Fruit fly (Drosophila melanogaster) whole organism, embryonic: ENCODE measurements around the gene aru.
A peak's percentile ranks its signal among the peaks of the same experiment; 100 is the strongest.

Experiments used
- Atf3 ChIP-seq: fragments of 200-800 bp; sonication (Bioruptor generic); optimal IDR thresholded peaks from 3 replicates; lab custom pipeline; 2016; ENCODE audit warnings: missing biosample characterization, missing genetic modification characterization
- Awh ChIP-seq: fragments of 200-800 bp; sonication (Bioruptor generic); IDR thresholded peaks from 2 replicates; pipeline ENCODE4, ENCODE4 v1.3.6; 2022; ENCODE audit warnings: missing biosample characterization, missing genetic modification characterization
- CG1024 ChIP-seq: fragments of 200-800 bp; sonication (Bioruptor generic); IDR thresholded peaks from 2 replicates; pipeline ENCODE4 v1.3.6; 2022; ENCODE audit warnings: missing biosample characterization, missing genetic modification characterization
- CG10462 ChIP-seq: fragments of 200-800 bp; sonication (Bioruptor generic); optimal IDR thresholded peaks from 2 replicates; lab custom pipeline; 2016; ENCODE audit warnings: missing biosample characterization, missing genetic modification characterization
- CG10654 ChIP-seq: fragments of 200-800 bp; sonication (Bioruptor generic); optimal IDR thresholded peaks from 2 replicates; lab custom pipeline; 2016; ENCODE audit warnings: missing biosample characterization, missing genetic modification characterization
- CG10959 ChIP-seq: fragments of 200-800 bp; sonication (Bioruptor generic); IDR thresholded peaks from 2 replicates; pipeline ENCODE4 v1.3.6; 2022; ENCODE audit warnings: missing biosample characterization, missing genetic modification characterization
- CG11723 ChIP-seq: fragments of 200-800 bp; sonication (Bioruptor generic); optimal IDR thresholded peaks from 2 replicates; lab custom pipeline; 2017; ENCODE audit warnings: missing biosample characterization, mild to moderate bottlenecking, missing genetic modification characterization
- CG12236 ChIP-seq: fragments of 200-800 bp; sonication (Bioruptor generic); optimal IDR thresholded peaks from 2 replicates; lab custom pipeline; 2016; ENCODE audit warnings: missing biosample characterization, missing genetic modification characterization
- CG12659 ChIP-seq: fragments of 200-800 bp; sonication (Bioruptor generic); optimal IDR thresholded peaks from 3 replicates; lab custom pipeline; 2017; ENCODE audit warnings: mild to moderate bottlenecking, missing biosample characterization, missing genetic modification reagents, missing genetic modification characterization
- CG12769 ChIP-seq: fragments of 200-800 bp; sonication (Bioruptor generic); optimal IDR thresholded peaks from 2 replicates; lab custom pipeline; 2019; ENCODE audit warnings: missing biosample characterization, mild to moderate bottlenecking, missing genetic modification characterization, moderate library complexity
- CG15696 ChIP-seq: fragments of 200-800 bp; sonication (Bioruptor generic); optimal IDR thresholded peaks from 2 replicates; lab custom pipeline; 2019; ENCODE audit warnings: missing biosample characterization, mild to moderate bottlenecking, missing genetic modification characterization, moderate library complexity
- CG1603 ChIP-seq: fragments of 200-800 bp; sonication (Bioruptor generic); optimal IDR thresholded peaks from 2 replicates; lab custom pipeline; 2019; ENCODE audit warnings: missing biosample characterization, mild to moderate bottlenecking, missing genetic modification characterization, moderate library complexity
- CG17328 ChIP-seq: fragments of 200-800 bp; sonication (Bioruptor generic); IDR thresholded peaks from 2 replicates; pipeline ENCODE4 v1.3.6; 2022; ENCODE audit warnings: missing biosample characterization, missing genetic modification characterization
- CG31441 ChIP-seq: fragments of 200-800 bp; sonication (Bioruptor generic); IDR thresholded peaks from 2 replicates; pipeline ENCODE4 v1.3.6; 2022; ENCODE audit warnings: missing biosample characterization, missing genetic modification characterization
- CG5180 ChIP-seq: fragments of 200-800 bp; sonication (Bioruptor generic); optimal IDR thresholded peaks from 3 replicates; lab custom pipeline; 2017; ENCODE audit warnings: missing biosample characterization, missing genetic modification characterization, mild to moderate bottlenecking, moderate library complexity, missing genetic modification reagents
- CG7786 ChIP-seq: fragments of 200-800 bp; sonication (Bioruptor generic); optimal IDR thresholded peaks from 2 replicates; lab custom pipeline; 2016; ENCODE audit warnings: missing biosample characterization, missing genetic modification characterization
- Deaf1 ChIP-seq: fragments of 200-800 bp; optimal IDR thresholded peaks from 3 replicates; lab custom pipeline; 2019; ENCODE audit warnings: missing biosample characterization, mild to moderate bottlenecking, missing genetic modification characterization, moderate library complexity
- Drgx ChIP-seq: fragments of 200-800 bp; sonication (Bioruptor generic); IDR thresholded peaks from 2 replicates; pipeline ENCODE4 v1.3.6; 2022; ENCODE audit warnings: missing biosample characterization, missing genetic modification characterization
- Ets65A ChIP-seq: fragments of 200-800 bp; sonication (Bioruptor generic); peaks from one replicate; lab custom pipeline; 2016; ENCODE audit warnings: missing biosample characterization, missing genetic modification characterization
- Ets97D ChIP-seq: fragments of 200-800 bp; sonication (Bioruptor generic); optimal IDR thresholded peaks from 3 replicates; lab custom pipeline; 2016; ENCODE audit warnings: missing biosample characterization, missing genetic modification characterization
- HLH3B ChIP-seq: fragments of 200-800 bp; sonication (Bioruptor generic); IDR thresholded peaks from 2 replicates; pipeline ENCODE4 v1.3.6; 2022; ENCODE audit warnings: missing biosample characterization, missing genetic modification characterization
- HLH54F ChIP-seq: fragments of 200-800 bp; sonication (Bioruptor generic); optimal IDR thresholded peaks from 3 replicates; lab custom pipeline; 2016; ENCODE audit warnings: missing biosample characterization, missing genetic modification characterization
- Hey ChIP-seq: fragments of 200-800 bp; sonication (Bioruptor generic); optimal IDR thresholded peaks from 3 replicates; lab custom pipeline; 2018; ENCODE audit warnings: missing biosample characterization, mild to moderate bottlenecking, missing genetic modification characterization
- Med ChIP-seq: fragments of 200-800 bp; sonication (Bioruptor generic); peaks from one replicate; lab custom pipeline; 2016; ENCODE audit warnings: missing biosample characterization, missing genetic modification characterization, mild to moderate bottlenecking, inconsistent platforms, moderate library complexity
- NK7.1 ChIP-seq: fragments of 200-800 bp; sonication (Bioruptor generic); optimal IDR thresholded peaks from 3 replicates; lab custom pipeline; 2016; ENCODE audit warnings: missing biosample characterization, missing genetic modification characterization
- Sry-β ChIP-seq: fragments of 200-800 bp; sonication (Bioruptor generic); optimal IDR thresholded peaks from 2 replicates; lab custom pipeline; 2018; ENCODE audit warnings: missing biosample characterization, mild to moderate bottlenecking, missing genetic modification characterization, moderate library complexity
- Vsx1 ChIP-seq: fragments of 200-800 bp; sonication (Bioruptor generic); optimal IDR thresholded peaks from 2 replicates; lab custom pipeline; 2017; ENCODE audit warnings: missing biosample characterization, mild to moderate bottlenecking, missing genetic modification characterization, missing genetic modification reagents
- Xrp1 ChIP-seq: fragments of 200-800 bp; sonication (Bioruptor generic); IDR thresholded peaks from 2 replicates; pipeline ENCODE4 v1.3.6; 2022; ENCODE audit warnings: missing biosample characterization, missing genetic modification characterization
- ase ChIP-seq: fragments of 200-800 bp; sonication (Bioruptor generic); IDR thresholded peaks from 3 replicates; pipeline ENCODE4 v1.3.6; 2022; ENCODE audit warnings: missing biosample characterization, missing genetic modification characterization
- bsh ChIP-seq, 2 experiments: fragments of 200-800 bp; sonication (Bioruptor generic); optimal IDR thresholded peaks; 2 replicates each; lab custom pipeline; 2017 to 2018; ENCODE audit warnings: mild to moderate bottlenecking in 2 of 2, missing biosample characterization in 2 of 2, missing genetic modification characterization in 2 of 2, moderate library complexity in 1 of 2
- chinmo ChIP-seq: fragments of 200-800 bp; sonication (Bioruptor generic); IDR thresholded peaks from 4 replicates; pipeline ENCODE4 v1.3.6; 2022; ENCODE audit warnings: missing biosample characterization, missing genetic modification characterization; ENCODE audit not compliant: partially characterized antibody
- ci ChIP-seq: fragments of 200-800 bp; sonication (Bioruptor generic); IDR thresholded peaks from 3 replicates; pipeline ENCODE4 v1.3.6; 2022; ENCODE audit warnings: missing biosample characterization, missing genetic modification characterization
- crol ChIP-seq: fragments of 200-800 bp; sonication (Bioruptor generic); IDR thresholded peaks from 2 replicates; pipeline ENCODE4 v1.3.6; 2022; ENCODE audit warnings: missing biosample characterization, missing genetic modification characterization
- dimm ChIP-seq: fragments of 200-800 bp; sonication (Bioruptor generic); IDR thresholded peaks from 2 replicates; pipeline ENCODE4 v1.3.6; 2022; ENCODE audit warnings: missing biosample characterization, missing genetic modification characterization
- dmrt99B ChIP-seq: fragments of 200-800 bp; sonication (Bioruptor generic); optimal IDR thresholded peaks from 2 replicates; lab custom pipeline; 2018; ENCODE audit warnings: missing biosample characterization, mild to moderate bottlenecking, missing genetic modification characterization, moderate library complexity
- en ChIP-seq: fragments of 200-800 bp; sonication (Bioruptor generic); optimal IDR thresholded peaks from 2 replicates; lab custom pipeline; 2016; ENCODE audit warnings: missing biosample characterization, missing genetic modification characterization
- gce ChIP-seq: fragments of 200-800 bp; sonication (Bioruptor generic); IDR thresholded peaks from 3 replicates; pipeline ENCODE4 v1.3.6; 2022; ENCODE audit warnings: missing biosample characterization, missing genetic modification characterization
- grau ChIP-seq: fragments of 200-800 bp; optimal IDR thresholded peaks from 3 replicates; lab custom pipeline; 2019; ENCODE audit warnings: missing biosample characterization, mild to moderate bottlenecking, missing genetic modification characterization, moderate library complexity
- jumu ChIP-seq: fragments of 200-800 bp; sonication (Bioruptor generic); optimal IDR thresholded peaks from 3 replicates; lab custom pipeline; 2016; ENCODE audit warnings: missing biosample characterization, missing genetic modification characterization
- lilli ChIP-seq: fragments of 200-800 bp; sonication (Bioruptor generic); optimal IDR thresholded peaks from 3 replicates; lab custom pipeline; 2016; ENCODE audit warnings: missing biosample characterization, missing genetic modification characterization
- prd ChIP-seq, 3 experiments: fragments of >200 bp in 2 of 3; fragments of 200-800 bp in 1 of 3; sonication (Bioruptor generic) in 1 of 3; optimal IDR thresholded peaks in 2 of 3; IDR thresholded peaks in 1 of 3; 2 replicates in 2 of 3; 3 replicates in 1 of 3; pipeline versions ENCODE4 v1.3.6 to Lab custom; 2017 to 2022; ENCODE audit warnings: missing biosample characterization in 1 of 3, missing genetic modification characterization in 1 of 3
- slp2 ChIP-seq: fragments of 200-800 bp; sonication (Bioruptor generic); optimal IDR thresholded peaks from 2 replicates; lab custom pipeline; 2016; ENCODE audit warnings: missing biosample characterization, missing genetic modification characterization
- so ChIP-seq: fragments of 200-800 bp; sonication (Bioruptor generic); IDR thresholded peaks from 3 replicates; pipeline ENCODE4 v1.3.6; 2022; ENCODE audit warnings: missing biosample characterization, missing genetic modification characterization
- sqz ChIP-seq: fragments of 200-800 bp; sonication (Bioruptor generic); optimal IDR thresholded peaks from 3 replicates; lab custom pipeline; 2018; ENCODE audit warnings: missing biosample characterization, mild to moderate bottlenecking, missing genetic modification characterization
- sr ChIP-seq: fragments of 200-800 bp; sonication (Bioruptor generic); IDR thresholded peaks from 3 replicates; pipeline ENCODE4 v1.3.6; 2022; ENCODE audit warnings: missing biosample characterization, missing genetic modification characterization
- stc ChIP-seq: fragments of 200-800 bp; sonication (Bioruptor generic); IDR thresholded peaks from 2 replicates; pipeline ENCODE4 v1.3.6; 2022; ENCODE audit warnings: missing biosample characterization, missing genetic modification characterization
- twi ChIP-seq: fragments of 200-800 bp; optimal IDR thresholded peaks from 2 replicates; lab custom pipeline; 2019; ENCODE audit warnings: missing biosample characterization, mild to moderate bottlenecking, missing genetic modification characterization, moderate library complexity
- vvl ChIP-seq: fragments of 200-800 bp; sonication (Bioruptor generic); IDR thresholded peaks from 2 replicates; pipeline ENCODE4 v1.3.6; 2022; ENCODE audit warnings: missing biosample characterization, missing genetic modification characterization
- zf30C ChIP-seq: fragments of 200-800 bp; sonication (Bioruptor generic); optimal IDR thresholded peaks from 3 replicates; lab custom pipeline; 2018; ENCODE audit warnings: missing biosample characterization, mild to moderate bottlenecking, missing genetic modification characterization

Gene aru

dm6 chr2L:843850-844791 lies 24.0 kb downstream of the aru start:
- TF ChIP-seq so (GFP tag; lab: Robert Waterston, UW) (peak; percentile 6; the same call in 1 of the 3 replicates), CG10959 (GFP tag; lab: Robert Waterston, UW) (no peak), vvl (GFP tag; lab: Robert Waterston, UW) (0 out of 2 replicates have a peak, but pooled peaks have one; percentile 15), Hey (tag; lab: Kevin White, UChicago) (no peak), Awh (GFP tag; lab: Robert Waterston, UW) (no peak), HLH54F (GFP tag; lab: Kevin White, UChicago) (no peak), prd (optimal IDR thresholded peaks at IDR 0.05; lab: Kevin White, UChicago) (no peak), prd (GFP tag; IDR thresholded peaks at IDR 0.05; lab: Robert Waterston, UW) (no peak), ci (GFP tag; lab: Robert Waterston, UW) (peak; percentile 62; the same call in 2 of the 3 replicates), HLH3B (GFP tag; lab: Robert Waterston, UW) (0 out of 2 replicates have a peak, but pooled peaks have one; percentile 11), CG12236 (GFP tag; lab: Kevin White, UChicago) (no peak), CG12769 (peak; percentile 46), CG5180 (peak; percentile 50), Drgx (GFP tag; lab: Robert Waterston, UW) (peak; percentile 58), stc (GFP tag; lab: Robert Waterston, UW) (no peak), Med (GFP tag; lab: Kevin White, UChicago) (peak; percentile 47), twi (tag; lab: Kevin White, UChicago) (no peak), Ets65A (peak; percentile 9), sr (GFP tag; lab: Robert Waterston, UW) (peak; percentile 88), chinmo (GFP tag; lab: Robert Waterston, UW) (no peak), bsh (GFP tag; optimal IDR thresholded peaks at IDR 0.05; lab: Kevin White, UChicago) (peak in 1 of 2 experiments; percentile 34), zf30C (peak; percentile 3), lilli (GFP tag; lab: Kevin White, UChicago) (no peak), CG11723 (GFP tag; lab: Kevin White, UChicago) (no peak), dimm (GFP tag; lab: Robert Waterston, UW) (no peak), CG10654 (GFP tag; lab: Kevin White, UChicago) (no peak), CG7786 (GFP tag; lab: Kevin White, UChicago) (no peak), crol (GFP tag; lab: Robert Waterston, UW) (peak; percentile 76), sqz (GFP tag; lab: Kevin White, UChicago) (no peak)

- no peak for TF ChIP-seq sr (GFP tag; lab: Robert Waterston, UW)
- TF ChIP-seq slp2 (GFP tag; lab: Kevin White, UChicago), result no peak
- no peak for TF ChIP-seq CG15696 (tag; lab: Kevin White, UChicago)
- no peak for TF ChIP-seq Atf3 (GFP tag; lab: Kevin White, UChicago)
- TF ChIP-seq en (GFP tag; lab: Kevin White, UChicago), result no peak
- TF ChIP-seq grau (tag; lab: Kevin White, UChicago), result peak; percentile 36
- TF ChIP-seq CG10462, result no peak
- no peak for TF ChIP-seq CG1603
- TF ChIP-seq Xrp1 (GFP tag; lab: Robert Waterston, UW), result no peak
- no peak for TF ChIP-seq ase (GFP tag; lab: Robert Waterston, UW)
- no peak for TF ChIP-seq Ets97D (GFP tag; lab: Kevin White, UChicago)
- no peak for TF ChIP-seq Vsx1 (GFP tag; lab: Kevin White, UChicago)
- TF ChIP-seq NK7.1, result no peak
- TF ChIP-seq dmrt99B (tag; lab: Kevin White, UChicago), result no peak
- TF ChIP-seq CG17328 (GFP tag; lab: Robert Waterston, UW), result no peak
- no peak for TF ChIP-seq CG12659 (GFP tag; lab: Kevin White, UChicago)
- no peak for TF ChIP-seq CG1024
- no peak for TF ChIP-seq jumu (GFP tag; lab: Kevin White, UChicago)
- TF ChIP-seq Ets65A, result peak; percentile 2
- TF ChIP-seq gce (GFP tag; lab: Robert Waterston, UW), result no peak
- no peak for TF ChIP-seq Sry-β (GFP tag; lab: Kevin White, UChicago)
- TF ChIP-seq CG31441 (GFP tag; lab: Robert Waterston, UW), result no peak
- TF ChIP-seq Deaf1 (tag; lab: Kevin White, UChicago), result no peak
- TF ChIP-seq Awh (GFP tag; lab: Robert Waterston, UW), result no peak
Observed at dm6 chr2L:843301-843700, 24.9 kb downstream of the aru start.
